Worm (Caenorhabditis elegans) whole organism, late embryonic: ENCODE measurements around the gene rpap-3.

Experiments used
- F13H6.1 ChIP-seq: sonication (generic microtip); optimal IDR thresholded peaks from 2 replicates; lab custom pipeline; 2016; ENCODE audit warnings: missing genetic modification characterization, missing compliant biosample characterization
- K02D7.2 ChIP-seq: sonication (generic microtip); optimal IDR thresholded peaks from 2 replicates; lab custom pipeline; 2017; ENCODE audit warnings: mild to moderate bottlenecking, missing genetic modification characterization, missing compliant biosample characterization
- ama-1 ChIP-seq: fragments of 150-350 bp; optimal IDR thresholded peaks from 2 replicates; lab custom pipeline; 2014
- ceh-18 ChIP-seq: sonication (generic microtip); optimal IDR thresholded peaks from 2 replicates; lab custom pipeline; 2016; ENCODE audit warnings: missing genetic modification characterization, missing compliant biosample characterization
- ceh-30 ChIP-seq: fragments of 150-350 bp; optimal IDR thresholded peaks from 2 replicates; lab custom pipeline; 2014; ENCODE audit warnings: missing biosample characterization, missing genetic modification characterization
- dmd-4 ChIP-seq: sonication (generic microtip); optimal IDR thresholded peaks from 2 replicates; lab custom pipeline; 2016; ENCODE audit warnings: borderline replicate concordance, missing genetic modification characterization, missing compliant biosample characterization
- elt-4 ChIP-seq: sonication (generic microtip); optimal IDR thresholded peaks from 2 replicates; lab custom pipeline; 2016; ENCODE audit warnings: missing genetic modification characterization, missing compliant biosample characterization
- fax-1 ChIP-seq: sonication (generic microtip); optimal IDR thresholded peaks from 2 replicates; lab custom pipeline; 2016; ENCODE audit warnings: missing genotype, missing genetic modification characterization, missing compliant biosample characterization
- hlh-15 ChIP-seq: sonication (generic microtip); optimal IDR thresholded peaks from 2 replicates; lab custom pipeline; 2016; ENCODE audit warnings: missing genetic modification characterization, missing compliant biosample characterization
- hlh-8 ChIP-seq: sonication (generic microtip); optimal IDR thresholded peaks from 2 replicates; lab custom pipeline; 2016; ENCODE audit warnings: missing genotype, missing genetic modification characterization, missing compliant biosample characterization
- nfya-1 ChIP-seq: sonication (generic microtip); optimal IDR thresholded peaks from 2 replicates; lab custom pipeline; 2017; ENCODE audit warnings: missing genetic modification characterization, mild to moderate bottlenecking, missing compliant biosample characterization, antibody characterized with exemption, moderate library complexity
- pag-3 ChIP-seq: sonication (generic microtip); optimal IDR thresholded peaks from 2 replicates; lab custom pipeline; 2016; ENCODE audit warnings: missing compliant biosample characterization, missing genetic modification characterization, borderline replicate concordance
- pha-4 ChIP-seq: fragments of 150-350 bp; optimal IDR thresholded peaks from 2 replicates; lab custom pipeline; 2018; ENCODE audit warnings: missing biosample characterization, missing genetic modification reagents, missing genetic modification characterization
- tbx-2 ChIP-seq: sonication (generic microtip); optimal IDR thresholded peaks from 2 replicates; lab custom pipeline; 2016; ENCODE audit warnings: missing genetic modification characterization, missing compliant biosample characterization

ce11 chrIV:7731960-7732359 lies 46.8 kb downstream of the rpap-3 start, which contains the start of the genes C50F7.9 and C50F7.3:
- no peak for TF ChIP-seq pha-4 (tag; lab: Kevin White, UChicago)
- no peak for TF ChIP-seq hlh-8
- TF ChIP-seq dmd-4 (tag; lab: Kevin White, UChicago), result no peak
- no peak for TF ChIP-seq hlh-15 (tag; lab: Kevin White, UChicago)
- no peak for TF ChIP-seq fax-1 (tag; lab: Kevin White, UChicago)
- no peak for TF ChIP-seq nfya-1 (tag; lab: Kevin White, UChicago)
- TF ChIP-seq elt-4 (tag; lab: Kevin White, UChicago), result no peak
- no peak for TF ChIP-seq K02D7.2
- no peak for TF ChIP-seq ama-1 (lab: Kevin White, UChicago)
- no peak for TF ChIP-seq ceh-18 (tag; lab: Kevin White, UChicago)
- no peak for TF ChIP-seq ceh-30 (tag; lab: Kevin White, UChicago)
- no peak for TF ChIP-seq F13H6.1 (tag; lab: Kevin White, UChicago)
- no peak for TF ChIP-seq pag-3 (tag; lab: Kevin White, UChicago)
- TF ChIP-seq tbx-2 (tag; lab: Kevin White, UChicago), result no peak
